Worm (Caenorhabditis elegans): ENCODE measurements around the gene ZK105.12.

The ZK105.12 gene

ce11 chrV:7734909-7735308 lies 19.0 kb upstream of the ZK105.12 start, which contains the start of gene clic-1:
Gene clic-1 (minus strand): TSS chrV:7734911.
- TF ChIP-seq dmd-4 (tag; optimal IDR thresholded peaks at IDR 0.05; ENCODE audit: borderline replicate concordance) (no peak), tbx-2 (tag; optimal IDR thresholded peaks at IDR 0.05) (no peak), pros-1 (tag; optimal IDR thresholded peaks at IDR 0.05) (no peak), ceh-19 (GFP tag; optimal IDR thresholded peaks at IDR 0.05) (no peak), unc-42 (tag; optimal IDR thresholded peaks at IDR 0.05) (peak; percentile 68), ceh-9 (tag; optimal IDR thresholded peaks at IDR 0.05) (no peak), che-1 (tag; optimal IDR thresholded peaks at IDR 0.05) (no peak), ceh-14 (tag; optimal IDR thresholded peaks at IDR 0.05) (no peak), pqm-1 (tag; optimal IDR thresholded peaks at IDR 0.05) (no peak), ztf-16 (tag; optimal IDR thresholded peaks at IDR 0.05) (no peak), K09A11.1 (tag; optimal IDR thresholded peaks at IDR 0.05; ENCODE audit: insufficient read depth) (no peak), sox-2 (GFP tag; IDR thresholded peaks at IDR 0.05) (no peak), eyg-1 (tag; optimal IDR thresholded peaks at IDR 0.05) (no peak), elt-4 (tag; optimal IDR thresholded peaks at IDR 0.05) (no peak), ceh-18 (tag; optimal IDR thresholded peaks at IDR 0.05) (peak; percentile 53), hlh-30 (tag; optimal IDR thresholded peaks at IDR 0.05; ENCODE audit: insufficient read depth) (peak; percentile 10), ets-4 (tag; optimal IDR thresholded peaks at IDR 0.05) (peak; percentile 11), hlh-13 (GFP tag; optimal IDR thresholded peaks at IDR 0.05) (no peak), mec-3 (tag; optimal IDR thresholded peaks at IDR 0.05; ENCODE audit: borderline replicate concordance) (no peak), odd-2 (tag; optimal IDR thresholded peaks at IDR 0.05) (no peak), ceh-22 (tag; optimal IDR thresholded peaks at IDR 0.05) (no peak), elt-2 (tag; optimal IDR thresholded peaks at IDR 0.05) (no peak), ceh-48 (tag; optimal IDR thresholded peaks at IDR 0.05) (no peak), gmeb-2 (tag; optimal IDR thresholded peaks at IDR 0.05) (no peak), rnt-1 (tag; optimal IDR thresholded peaks at IDR 0.05) (peak; percentile 24), K02D7.2 (tag; optimal IDR thresholded peaks at IDR 0.05) (no peak), ref-2 (tag; optimal IDR thresholded peaks at IDR 0.05) (peak; percentile 51), fkh-10 (GFP tag; optimal IDR thresholded peaks at IDR 0.05) (no peak), ceh-34 (tag; optimal IDR thresholded peaks at IDR 0.05) (peak; percentile 18), nfya-1 (tag; optimal IDR thresholded peaks at IDR 0.05) (peak; percentile 74), fax-1 (tag; optimal IDR thresholded peaks at IDR 0.05) (no peak), ceh-31 (tag; optimal IDR thresholded peaks at IDR 0.05) (peak; percentile 29), unc-55 (GFP tag; optimal IDR thresholded peaks at IDR 0.05) (peak; percentile 44), Y22D7AL.16 (tag; optimal IDR thresholded peaks at IDR 0.05) (no peak), pha-4 (tag; optimal IDR thresholded peaks at IDR 0.05) (no peak), hlh-15 (tag; optimal IDR thresholded peaks at IDR 0.05) (no peak), lin-11 (tag; optimal IDR thresholded peaks at IDR 0.05) (no peak)

ce11 chrV:7733240-7733765 lies 17.4 kb upstream of the ZK105.12 start:
- no peak for TF ChIP-seq lim-6 (tag; optimal IDR thresholded peaks at IDR 0.05)

DNA sequence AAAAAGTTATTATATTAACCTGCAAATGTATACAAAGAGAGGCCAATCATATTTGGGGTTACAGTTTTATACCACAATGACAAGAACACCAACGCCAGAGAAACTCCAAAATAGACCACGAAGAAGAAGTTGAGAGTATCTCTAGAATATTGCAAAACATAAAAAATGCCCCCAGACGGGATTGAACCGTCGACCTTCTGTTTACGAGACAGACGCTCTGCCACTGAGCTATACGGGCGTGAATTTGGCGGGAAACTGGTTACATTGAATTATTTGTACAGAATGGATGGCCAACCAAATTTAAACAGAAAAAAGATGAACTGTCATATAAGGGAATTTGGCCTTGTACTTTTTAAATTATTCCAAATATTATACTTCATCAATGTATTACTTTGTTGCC lies 14.6 kb upstream of the ZK105.12 start:
- TF ChIP-seq nhr-11 (tag; optimal IDR thresholded peaks at IDR 0.05), result no peak
- TF ChIP-seq nhr-232 (tag; optimal IDR thresholded peaks at IDR 0.05), result no peak
- peak; percentile 7 for TF ChIP-seq K02D7.2 (tag; optimal IDR thresholded peaks at IDR 0.05)
- peak; percentile 5 for TF ChIP-seq elt-2 (tag; optimal IDR thresholded peaks at IDR 0.05)
- peak; percentile 15 for TF ChIP-seq dve-1 (tag; optimal IDR thresholded peaks at IDR 0.05)
- TF ChIP-seq nfya-1 (tag; optimal IDR thresholded peaks at IDR 0.05), result peak; percentile 3
- no peak for TF ChIP-seq lim-6 (tag; optimal IDR thresholded peaks at IDR 0.05)
- peak; percentile 8 for TF ChIP-seq T23F11.4 (GFP tag; optimal IDR thresholded peaks at IDR 0.05)
- no peak for TF ChIP-seq lin-11 (tag; optimal IDR thresholded peaks at IDR 0.05)
- no peak for TF ChIP-seq ceh-30 (tag; optimal IDR thresholded peaks at IDR 0.05)

All from whole organism, late embryonic.